Worm (Caenorhabditis elegans) whole organism, midembryonic: ENCODE data around the gene C33H5.13.

Experiments
- flt-1 ChIP-seq: fragments of 200-800 bp; sonication (Bioruptor generic); IDR thresholded peaks from 2 replicates; pipeline ENCODE4 v1.3.6; 2022; ENCODE audit warnings: missing genetic modification characterization, missing compliant biosample characterization
- med-1 ChIP-seq: sonication (generic microtip); optimal IDR thresholded peaks from 2 replicates; lab custom pipeline; 2017; ENCODE audit warnings: missing genetic modification characterization, mild to moderate bottlenecking, missing compliant biosample characterization, antibody characterized with exemption, missing genetic modification reagents; ENCODE audit not compliant: insufficient read depth
- ref-1 ChIP-seq: fragments of 200-800 bp; sonication (Bioruptor generic); conservative IDR thresholded peaks from 2 replicates; pipeline ENCODE4 v1.3.6; 2022; ENCODE audit warnings: missing genetic modification reagents, missing genetic modification characterization, missing compliant biosample characterization
- ztf-29 ChIP-seq: fragments of 200-800 bp; sonication (Bioruptor generic); IDR thresholded peaks from 2 replicates; pipeline ENCODE4 v1.3.6; 2022; ENCODE audit warnings: missing genetic modification reagents, missing genetic modification characterization, missing compliant biosample characterization

- TF ChIP-seq ztf-29 (GFP tag; lab: Robert Waterston, UW) (no peak), ref-1 (GFP tag; lab: Robert Waterston, UW) (no peak), flt-1 (GFP tag; lab: Robert Waterston, UW) (no peak), med-1 (GFP tag; lab: Kevin White, UChicago) (no peak)
Measured at ce11 chrIV:7794709-7795108, 2.6 kb upstream of the C33H5.13 start, which contains the start of gene ntp-1.
